Worm (Caenorhabditis elegans): ENCODE measurements around the gene F46G11.6.

DNA sequence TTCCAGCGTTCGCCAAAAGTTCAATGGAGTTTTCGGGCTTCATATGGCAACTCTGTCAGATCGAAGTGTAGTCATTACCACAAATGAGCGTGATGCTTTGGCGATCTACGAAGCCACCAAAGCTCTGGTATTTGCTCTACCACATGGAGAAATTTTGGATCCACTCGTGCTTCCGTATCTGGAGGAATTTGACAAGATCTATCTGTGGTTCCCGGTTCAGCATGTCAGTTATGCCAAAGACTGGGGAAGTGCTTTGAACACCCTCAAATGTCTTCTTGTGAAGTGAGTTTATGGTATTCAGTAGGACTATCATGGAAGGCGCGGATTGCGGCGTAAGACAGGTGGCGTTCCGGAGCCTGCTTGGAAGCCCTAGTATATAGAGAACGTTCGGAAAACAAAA, 8.1 kb downstream of the F46G11.6 start:
- TF ChIP-seq lin-39 (tag; optimal IDR thresholded peaks at IDR 0.05) (no peak), jun-1 (tag; optimal IDR thresholded peaks at IDR 0.05) (no peak), nhr-12 (tag; optimal IDR thresholded peaks at IDR 0.05) (no peak), elt-3 (tag; optimal IDR thresholded peaks at IDR 0.05) (no peak), lin-15B (tag; optimal IDR thresholded peaks at IDR 0.05) (no peak), sea-2 (GFP tag; optimal IDR thresholded peaks at IDR 0.05) (no peak), ama-1 (optimal IDR thresholded peaks at IDR 0.05) (no peak), nfya-1 (tag; optimal IDR thresholded peaks at IDR 0.05; ENCODE audit: insufficient read depth) (no peak), nhr-25 (tag; optimal IDR thresholded peaks at IDR 0.05) (no peak), egl-27 (tag; optimal IDR thresholded peaks at IDR 0.05) (no peak), fkh-10 (GFP tag; optimal IDR thresholded peaks at IDR 0.05) (no peak), ceh-16 (tag; optimal IDR thresholded peaks at IDR 0.05) (no peak)
